Worm (Caenorhabditis elegans) whole organism, midembryonic: Measurements from ENCODE around the gene C01G6.9.

Experiments
- T22C8.4 ChIP-seq: fragments of 200-800 bp; sonication (Bioruptor generic); IDR thresholded peaks from 2 replicates; pipeline ENCODE4 v1.3.6; 2022; ENCODE audit warnings: missing genetic modification characterization, missing compliant biosample characterization
- cog-1 ChIP-seq: sonication (generic microtip); optimal IDR thresholded peaks from 2 replicates; lab custom pipeline; 2016; ENCODE audit warnings: missing genetic modification characterization, missing compliant biosample characterization
- flt-1 ChIP-seq: fragments of 200-800 bp; sonication (Bioruptor generic); IDR thresholded peaks from 2 replicates; pipeline ENCODE4 v1.3.6; 2022; ENCODE audit warnings: missing genetic modification characterization, missing compliant biosample characterization
- med-1 ChIP-seq: sonication (generic microtip); optimal IDR thresholded peaks from 2 replicates; lab custom pipeline; 2017; ENCODE audit warnings: missing genetic modification characterization, mild to moderate bottlenecking, missing compliant biosample characterization, antibody characterized with exemption, missing genetic modification reagents; ENCODE audit not compliant: insufficient read depth
- ref-1 ChIP-seq: fragments of 200-800 bp; sonication (Bioruptor generic); conservative IDR thresholded peaks from 2 replicates; pipeline ENCODE4 v1.3.6; 2022; ENCODE audit warnings: missing genetic modification reagents, missing genetic modification characterization, missing compliant biosample characterization
- tab-1 ChIP-seq: fragments of 200-800 bp; sonication (Bioruptor generic); IDR thresholded peaks from 2 replicates; pipeline ENCODE4 v1.3.6; 2022; ENCODE audit warnings: missing genetic modification characterization, missing compliant biosample characterization
- ztf-29 ChIP-seq: fragments of 200-800 bp; sonication (Bioruptor generic); IDR thresholded peaks from 2 replicates; pipeline ENCODE4 v1.3.6; 2022; ENCODE audit warnings: missing genetic modification reagents, missing genetic modification characterization, missing compliant biosample characterization

ce11 chrII:9289127-9289526 is 6.5 kb downstream of the C01G6.9 start:
- TF ChIP-seq T22C8.4 (GFP tag; lab: Robert Waterston, UW) (no peak), cog-1 (tag; lab: Kevin White, UChicago) (no peak), med-1 (GFP tag; lab: Kevin White, UChicago) (no peak), ref-1 (GFP tag; lab: Robert Waterston, UW) (no peak), tab-1 (GFP tag; lab: Robert Waterston, UW) (no peak), ztf-29 (no peak), flt-1 (GFP tag; lab: Robert Waterston, UW) (no peak)
